Fruit fly (Drosophila melanogaster): ENCODE data around the gene Cdc7.

DNA sequence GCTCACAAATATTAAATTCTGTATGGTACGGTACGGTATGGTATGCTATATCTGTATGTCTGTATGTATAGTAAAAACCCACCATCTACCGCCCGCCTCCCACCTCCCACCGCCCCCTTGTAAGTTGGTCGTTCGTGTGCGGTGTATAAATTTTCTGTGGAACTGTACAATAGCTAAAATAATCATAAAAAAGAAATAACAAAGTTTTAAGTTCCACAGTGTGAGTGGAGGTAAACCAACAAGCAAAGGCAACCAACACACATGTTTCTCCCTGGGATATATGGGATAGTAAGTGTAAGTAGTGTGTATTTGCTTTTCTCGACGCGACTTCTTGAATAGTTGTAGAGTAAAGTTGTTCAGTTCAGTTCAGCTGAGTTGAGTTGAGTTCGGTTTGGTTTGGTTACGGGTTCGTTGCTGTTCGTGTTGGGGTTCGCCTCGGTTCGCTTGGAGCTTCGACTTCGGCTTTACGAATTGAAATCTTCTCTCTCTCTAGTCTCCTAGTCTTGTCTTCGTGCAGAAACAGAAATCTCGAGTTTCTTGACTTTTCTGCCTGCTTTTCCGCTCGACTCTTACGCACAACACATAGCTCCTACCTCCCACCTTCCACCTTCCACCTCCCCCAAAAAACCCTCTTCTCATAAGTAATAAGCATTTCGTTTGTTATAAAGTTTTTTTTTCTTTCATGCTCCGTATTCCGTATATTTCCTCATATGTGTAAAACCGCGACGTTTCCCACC lies 52.4 kb downstream of the Cdc7 start:
- no peak for TF ChIP-seq tj (GFP tag; optimal IDR thresholded peaks at IDR 0.05)
- no peak for TF ChIP-seq Mnt (GFP tag; optimal IDR thresholded peaks at IDR 0.05)
- peak; percentile 23 for TF ChIP-seq bab1 (GFP tag; optimal IDR thresholded peaks at IDR 0.05)
- TF ChIP-seq kay (GFP tag; ENCODE audit: borderline replicate concordance), result no peak
- TF ChIP-seq CG7101 (tag; optimal IDR thresholded peaks at IDR 0.05), result no peak
- TF ChIP-seq CG33017 (tag; optimal IDR thresholded peaks at IDR 0.05), result no peak
